Worm (Caenorhabditis elegans) whole organism, dauer: ENCODE results near the gene Y7A5A.24.

Experiments used
- unc-62 ChIP-seq: sonication (generic microtip); optimal IDR thresholded peaks from 2 replicates; lab custom pipeline; 2017; ENCODE audit warnings: missing biosample characterization, missing genetic modification reagents, missing genetic modification characterization

Gene Y7A5A.24

DNA sequence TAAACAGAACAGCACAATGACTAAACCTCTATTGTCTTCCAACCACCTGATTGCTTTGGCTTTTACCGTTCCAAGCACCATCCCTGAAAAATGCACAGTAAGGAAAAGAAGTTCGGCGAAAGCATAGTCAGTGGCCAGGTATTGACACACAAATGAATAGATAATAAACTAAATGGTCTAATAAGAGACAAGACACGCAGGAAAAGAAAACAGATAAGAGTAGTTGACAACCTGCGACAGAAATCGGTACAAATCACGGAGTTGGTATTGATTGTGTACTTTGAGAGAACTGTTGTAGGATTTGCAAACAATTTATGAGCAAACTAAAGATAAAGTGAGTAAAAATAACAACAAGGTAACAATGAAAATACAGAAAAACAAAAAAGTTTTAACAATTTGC, 10.5 kb downstream of the Y7A5A.24 start, which contains the start of gene Y7A5A.1:
Y7A5A.1 (minus strand) TSS at position 83 of the 400 bp plus-strand sequence.
- TF ChIP-seq unc-62 (GFP tag; lab: Kevin White, UChicago) = no peak

DNA sequence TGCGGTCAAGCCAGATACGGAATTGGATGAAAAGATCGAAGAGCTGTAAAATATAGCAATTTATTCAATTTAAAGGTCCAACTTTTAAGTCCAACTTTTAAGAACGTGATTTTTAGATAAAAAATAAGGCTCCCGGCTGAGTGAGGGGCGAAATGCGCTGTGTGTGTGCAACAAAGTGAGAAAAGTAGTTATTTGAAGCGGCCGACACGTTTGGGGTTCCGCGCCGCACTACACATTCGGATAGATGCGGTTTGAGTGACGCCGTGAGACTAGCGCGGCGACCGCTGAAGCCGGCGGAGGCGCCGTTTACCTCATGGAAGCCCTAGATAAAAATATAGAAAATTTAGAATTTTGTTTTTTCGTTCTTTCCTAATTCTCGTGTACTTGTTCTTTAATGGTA, 11.1 kb downstream of the Y7A5A.24 start:
- no peak for TF ChIP-seq unc-62 (GFP tag; lab: Kevin White, UChicago)

DNA sequence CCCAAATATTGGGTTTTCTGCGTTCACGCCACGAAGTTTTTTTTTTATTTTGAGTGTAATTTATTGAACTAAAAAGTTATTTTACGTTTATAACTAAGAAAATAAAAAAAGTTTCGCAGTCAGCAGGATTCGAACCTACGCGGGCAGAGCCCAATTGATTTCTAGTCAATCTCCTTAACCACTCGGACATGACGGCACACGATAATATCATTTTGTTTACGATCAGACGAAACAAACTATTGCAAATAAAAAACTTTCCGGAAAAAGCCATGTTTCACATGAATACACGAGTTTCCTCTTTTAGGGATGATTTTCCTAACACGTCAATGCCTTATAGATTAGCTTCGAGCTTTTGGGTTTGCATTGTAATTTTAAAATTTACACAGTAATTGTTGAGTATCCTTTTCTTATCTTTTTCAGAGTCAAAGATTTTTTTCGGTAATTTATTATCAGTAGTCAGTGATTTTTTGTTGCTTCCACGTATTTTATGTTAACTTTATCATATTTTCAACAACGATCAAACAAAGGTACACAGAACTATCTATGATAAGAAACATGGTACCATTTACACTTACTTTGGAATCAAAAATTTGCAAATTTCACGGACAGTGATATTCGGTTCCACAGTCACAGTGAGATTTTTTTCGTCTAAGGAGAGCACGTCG, 11.9 kb downstream of the Y7A5A.24 start:
- TF ChIP-seq unc-62 (GFP tag; lab: Kevin White, UChicago) = no peak

DNA sequence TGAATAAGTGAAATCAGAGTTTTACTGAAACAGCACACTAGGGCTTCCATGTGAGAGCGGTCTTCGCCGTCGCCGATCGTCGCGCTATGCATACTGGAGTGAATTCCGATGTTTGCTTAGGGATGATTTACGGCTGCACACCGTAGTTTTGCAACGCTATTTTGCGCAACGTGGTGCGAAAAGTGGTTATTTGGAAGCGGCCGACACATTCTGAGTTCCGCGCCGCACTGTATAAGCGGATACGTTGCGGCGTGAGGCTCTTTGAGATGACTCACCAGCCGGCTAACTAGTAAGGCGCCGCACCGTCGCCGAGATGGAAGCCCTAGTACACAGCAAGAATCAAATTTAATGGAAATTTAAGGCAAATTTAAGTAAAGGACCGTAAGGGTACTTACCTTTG, 13.4 kb downstream of the Y7A5A.24 start:
- no peak for TF ChIP-seq unc-62 (GFP tag; lab: Kevin White, UChicago)

DNA sequence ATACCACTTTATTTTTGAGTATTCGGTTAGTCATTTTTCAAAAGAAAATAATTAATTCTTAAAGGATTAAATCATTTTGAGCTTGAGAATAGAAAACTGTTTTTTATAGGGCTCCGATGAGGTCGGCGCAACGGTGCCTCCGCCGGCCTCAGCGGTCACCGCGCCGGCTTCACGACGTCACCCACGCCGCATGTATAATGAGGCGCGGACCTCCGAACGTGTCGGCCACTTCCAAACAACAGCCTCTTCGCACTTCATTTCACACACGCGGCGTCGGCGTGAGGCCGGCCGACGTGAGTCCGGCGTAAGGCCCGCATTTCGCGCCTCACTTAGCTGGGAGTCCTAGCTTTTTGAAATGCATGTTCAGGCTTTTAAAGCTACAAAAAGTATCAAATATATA, 15.1 kb downstream of the Y7A5A.24 start:
- TF ChIP-seq unc-62 (GFP tag; lab: Kevin White, UChicago) = no peak

DNA sequence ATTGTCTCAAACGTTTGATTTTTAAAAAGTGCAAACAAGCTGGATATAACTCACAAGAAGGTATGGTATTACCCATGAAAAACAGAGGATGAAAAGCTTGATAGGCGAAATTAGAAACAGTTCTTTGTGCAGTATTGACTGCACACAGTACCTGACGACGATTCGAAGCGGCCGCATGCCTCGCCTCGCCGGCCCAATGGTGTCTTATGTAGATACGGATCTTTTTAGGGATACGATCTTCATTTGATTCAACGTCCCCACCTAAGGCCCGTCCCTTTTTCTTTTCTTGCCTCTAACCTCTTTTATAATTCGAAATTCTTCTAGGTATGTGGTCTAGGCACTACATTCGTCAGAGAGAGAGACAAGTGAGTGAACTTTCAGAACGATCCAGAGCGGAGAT, 15.8 kb downstream of the Y7A5A.24 start, which contains the start of gene bus-17:
bus-17 (minus strand) TSS at position 208 of the 400 bp plus-strand sequence.
- no peak for TF ChIP-seq unc-62 (GFP tag; lab: Kevin White, UChicago)

DNA sequence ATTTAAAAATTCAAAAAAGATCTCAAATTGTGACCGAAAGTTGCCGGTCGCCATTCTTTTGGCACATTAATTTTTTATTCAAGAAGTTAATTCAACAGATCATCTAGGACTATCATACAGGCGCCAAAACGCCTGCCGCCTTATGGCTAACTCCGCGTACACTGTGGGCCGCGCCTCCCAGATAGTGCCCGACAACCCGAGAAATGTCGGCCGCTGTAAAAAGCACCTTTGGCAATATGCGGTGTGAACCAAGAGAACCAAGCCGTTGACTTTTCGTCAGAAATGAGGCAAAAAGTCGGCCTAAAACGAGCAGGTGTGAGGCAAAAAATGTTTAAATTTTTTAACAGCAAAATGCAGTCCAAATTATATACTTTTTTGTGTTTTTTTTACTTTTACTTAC, 22.7 kb downstream of the Y7A5A.24 start:
- no peak for TF ChIP-seq unc-62 (GFP tag; lab: Kevin White, UChicago)

DNA sequence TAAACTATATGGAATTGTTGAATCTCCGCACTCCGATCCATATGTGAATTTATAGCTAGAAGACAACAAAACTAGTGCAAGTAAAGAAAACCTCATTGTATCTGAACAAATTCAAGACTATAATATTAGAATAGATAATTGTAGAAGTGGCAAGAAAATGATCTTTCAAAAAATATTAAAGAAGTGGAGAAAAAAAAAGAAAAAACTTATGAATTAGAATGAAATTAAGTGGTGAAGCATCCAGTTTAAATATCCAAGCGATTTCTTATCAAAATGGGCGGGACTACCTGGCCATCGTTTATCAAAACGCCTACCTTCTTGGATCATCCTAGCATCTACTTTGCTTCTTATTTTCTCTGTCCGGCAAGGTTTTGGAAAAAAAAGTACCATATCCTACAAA, 24.8 kb downstream of the Y7A5A.24 start, which contains the start of gene wrt-4:
wrt-4 (minus strand) TSS at position 101 of the 400 bp plus-strand sequence.
- TF ChIP-seq unc-62 (GFP tag; lab: Kevin White, UChicago) = no peak

DNA sequence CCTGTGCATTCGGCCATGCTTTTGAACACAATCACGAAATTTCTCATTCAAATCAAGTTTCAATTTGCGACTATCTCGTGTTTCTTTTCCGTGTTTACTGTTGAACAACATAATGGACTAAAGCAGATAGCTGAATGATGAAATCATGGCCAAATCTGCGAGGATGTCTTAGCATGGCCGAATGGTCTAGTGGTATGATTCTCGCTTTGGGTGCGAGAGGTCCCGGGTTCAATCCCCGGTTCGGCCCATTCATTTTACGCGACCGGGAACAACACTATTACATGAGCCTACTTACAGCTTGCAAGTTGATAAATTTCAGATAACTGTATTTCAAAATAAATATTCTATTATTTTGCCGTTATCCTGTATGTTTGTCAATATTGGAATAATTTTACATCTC, 30.7 kb downstream of the Y7A5A.24 start:
- no peak for TF ChIP-seq unc-62 (GFP tag; lab: Kevin White, UChicago)

DNA sequence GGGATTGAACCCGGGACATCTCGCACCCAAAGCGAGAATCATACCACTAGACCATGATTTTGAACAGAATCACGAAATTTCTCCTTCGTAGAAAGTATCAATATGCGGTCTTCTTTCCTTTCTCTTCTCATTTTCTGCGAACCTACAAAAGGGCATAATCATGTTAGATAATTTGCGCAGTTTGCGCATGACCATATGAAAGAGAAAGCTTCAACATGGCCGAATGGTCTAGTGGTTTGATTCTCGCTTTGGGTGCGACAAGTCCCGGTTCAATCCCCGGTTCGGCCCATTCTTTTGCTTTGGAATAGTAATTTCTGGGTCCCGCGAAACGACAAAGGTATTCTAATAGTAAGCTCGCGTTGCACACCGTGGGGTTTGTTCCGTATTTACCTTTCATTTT, 34.1 kb downstream of the Y7A5A.24 start:
- no peak for TF ChIP-seq unc-62 (GFP tag; lab: Kevin White, UChicago)

DNA sequence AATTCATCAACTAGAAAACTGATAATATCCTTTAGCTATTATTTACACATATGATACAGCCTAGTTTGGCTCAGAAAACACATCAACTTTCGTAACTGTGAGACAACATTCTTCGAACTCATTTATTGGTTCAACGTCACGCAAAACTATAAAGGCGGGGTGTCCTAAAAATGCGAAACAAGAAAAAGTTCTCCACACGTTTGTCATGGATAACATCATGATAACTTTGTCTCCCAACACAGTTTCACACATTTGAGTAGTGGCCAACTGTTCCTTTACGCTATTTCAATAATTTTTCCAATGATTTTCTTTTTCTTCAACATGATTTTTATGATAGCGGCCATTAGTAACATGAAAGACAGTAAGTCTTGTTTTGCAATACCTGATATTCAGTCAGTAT, 35.2 kb downstream of the Y7A5A.24 start, which contains the start of gene srxa-9:
srxa-9 (plus strand) TSS at position 301 of the 400 bp plus-strand sequence.
- no peak for TF ChIP-seq unc-62 (GFP tag; lab: Kevin White, UChicago)

DNA sequence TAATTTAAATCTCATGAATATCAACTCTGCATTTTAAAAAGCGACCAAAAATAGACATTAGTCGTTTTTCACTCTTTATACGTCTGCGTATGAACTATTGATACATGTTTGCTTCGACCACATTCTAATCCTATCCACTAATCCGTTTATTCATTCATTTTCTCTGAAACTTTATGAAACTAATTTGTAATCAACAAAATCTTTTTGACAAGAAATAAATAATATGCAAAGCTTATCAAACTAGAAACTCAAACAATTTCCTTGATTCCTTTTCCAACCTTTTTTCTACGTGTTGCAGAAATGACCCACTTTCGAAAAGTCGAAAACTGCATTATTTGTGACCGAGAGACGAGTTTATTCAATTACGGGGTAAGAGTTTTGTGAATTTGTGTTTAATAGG, 39.6 kb downstream of the Y7A5A.24 start, which contains the start of gene nhr-255:
nhr-255 (plus strand) TSS at position 301 of the 400 bp plus-strand sequence.
- no peak for TF ChIP-seq unc-62 (GFP tag; lab: Kevin White, UChicago)

DNA sequence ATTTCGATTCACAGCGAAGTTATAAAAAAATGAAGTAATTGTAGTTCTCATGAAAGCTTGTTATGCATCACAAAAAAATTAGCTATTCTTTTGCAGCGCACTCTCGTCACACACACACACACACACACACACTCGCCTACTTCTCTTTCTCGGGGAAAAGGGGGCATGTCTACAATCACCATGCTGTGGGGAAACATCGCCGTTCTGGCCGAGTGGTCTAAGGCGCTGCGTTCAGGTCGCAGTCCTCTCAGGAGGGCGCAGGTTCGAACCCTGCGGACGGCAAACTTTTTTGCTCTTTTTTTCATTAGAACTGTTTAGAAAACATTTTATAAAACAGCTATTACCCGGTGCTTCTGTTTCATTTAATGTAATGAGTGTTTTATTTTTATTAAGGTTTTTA, 40.1 kb downstream of the Y7A5A.24 start:
- no peak for TF ChIP-seq unc-62 (GFP tag; lab: Kevin White, UChicago)

DNA sequence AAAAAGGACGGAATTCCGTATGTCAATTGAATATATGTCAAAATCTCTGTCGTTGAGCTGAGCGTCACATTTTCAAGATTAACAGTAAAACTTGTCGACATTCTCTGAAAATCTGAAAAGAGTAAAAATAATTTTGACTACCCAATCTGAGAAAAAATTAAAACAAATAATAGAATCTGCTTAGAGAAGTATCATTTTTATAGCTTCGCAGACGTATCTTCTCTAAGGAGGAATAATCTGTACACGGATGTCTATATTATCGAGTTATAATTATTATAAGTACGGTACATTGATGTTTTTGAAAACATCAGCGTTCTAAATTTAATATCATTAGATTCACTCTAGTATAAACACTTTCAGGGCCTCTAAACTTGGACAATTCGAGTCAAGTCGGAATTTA, 41.4 kb downstream of the Y7A5A.24 start, which contains the start of gene srg-64:
srg-64 (minus strand) TSS at position 101 of the 400 bp plus-strand sequence.
- TF ChIP-seq unc-62 (GFP tag; lab: Kevin White, UChicago) = no peak

DNA sequence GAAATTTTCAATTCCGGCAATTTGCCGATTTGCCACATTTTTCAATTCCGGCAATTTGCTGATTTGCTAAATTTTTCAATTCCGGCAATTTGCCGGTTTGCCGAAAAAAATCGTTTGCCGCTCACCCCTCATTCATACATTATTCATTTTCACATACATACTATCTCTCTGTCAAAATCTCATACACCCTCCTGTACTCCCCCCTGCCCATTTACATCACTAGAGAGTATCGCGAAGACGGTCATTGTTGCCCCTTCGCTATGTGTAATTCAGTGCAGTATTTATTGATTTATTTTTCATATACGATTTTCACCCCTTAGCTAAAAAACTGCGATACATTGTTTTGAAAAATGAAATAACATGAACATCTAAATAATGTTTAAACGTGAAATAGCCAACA, 45.5 kb downstream of the Y7A5A.24 start:
- TF ChIP-seq unc-62 (GFP tag; lab: Kevin White, UChicago) = no peak

DNA sequence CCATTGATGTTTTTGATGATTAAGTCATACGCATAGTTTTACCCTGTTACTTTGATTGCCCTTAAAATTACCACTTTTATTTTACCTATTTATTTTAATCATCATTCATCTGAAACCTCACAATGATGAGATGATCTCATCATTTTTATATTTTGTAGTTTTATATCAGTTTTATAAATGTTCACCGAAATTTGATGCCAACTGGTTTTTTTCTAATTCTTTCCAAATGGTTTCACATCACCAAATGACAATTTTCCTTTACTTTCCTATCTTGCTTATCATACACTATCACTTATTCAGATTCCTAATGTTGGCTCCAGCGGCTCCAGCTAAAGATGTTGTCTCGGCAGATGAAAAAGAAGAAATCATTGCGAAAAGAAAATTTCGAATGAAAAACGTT, 50.3 kb downstream of the Y7A5A.24 start, which contains the start of gene lin-15A:
lin-15A (plus strand) TSS at position 301 of the 400 bp plus-strand sequence.
- TF ChIP-seq unc-62 (GFP tag; lab: Kevin White, UChicago) = no peak
